Fruit fly (Drosophila melanogaster): Measurements from ENCODE around the gene MED28.

Gene MED28

DNA sequence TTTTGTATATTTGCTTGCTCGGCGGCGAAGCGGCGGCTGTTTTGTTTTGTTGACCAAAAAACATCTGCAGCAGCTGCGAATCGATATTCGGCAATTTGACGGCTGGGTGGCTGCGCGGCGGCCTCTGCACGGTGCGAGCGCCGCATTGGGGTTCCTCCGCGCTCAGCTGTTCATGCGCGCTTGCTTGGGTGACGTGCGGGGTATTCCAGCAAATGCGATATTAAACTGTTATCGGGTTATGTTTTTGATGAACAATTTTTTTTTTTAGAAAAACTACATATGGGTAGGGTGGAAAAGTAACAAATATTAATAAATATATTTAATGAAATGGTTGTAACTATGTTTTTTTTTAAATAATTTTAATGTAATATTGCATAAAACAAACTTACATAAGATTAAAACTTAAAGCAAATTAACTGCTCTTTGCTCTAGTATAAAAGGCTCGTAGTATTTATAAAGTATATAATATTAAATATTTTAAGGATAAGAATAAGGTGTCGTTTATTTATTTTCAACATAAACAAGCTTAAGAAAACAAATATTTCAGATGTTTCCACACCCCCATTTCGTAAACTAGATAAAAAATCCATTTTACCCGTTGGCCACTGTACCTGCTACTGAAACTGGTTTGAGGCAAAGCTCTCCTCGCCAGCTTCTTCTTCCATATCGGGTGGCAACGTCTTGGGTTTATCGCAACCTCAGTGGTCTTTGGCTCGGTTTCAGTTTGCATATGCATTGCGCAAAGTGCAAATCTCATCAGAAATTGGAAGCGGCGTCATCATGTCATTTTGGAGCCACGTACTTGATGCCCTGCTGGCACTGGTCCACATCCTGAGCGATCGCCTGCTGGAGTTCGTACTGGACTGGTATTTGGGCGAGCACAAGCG lies 14.2 kb downstream of the MED28 start, which contains the start of the genes Gnpat and CG5112 (continued):
- no peak for TF ChIP-seq Dfd (GFP tag; optimal IDR thresholded peaks at IDR 0.05)
- TF ChIP-seq Mio (GFP tag; optimal IDR thresholded peaks at IDR 0.05), result no peak
- TF ChIP-seq CG32264 (GFP tag; optimal IDR thresholded peaks at IDR 0.05), result no peak
- TF ChIP-seq GATAd (GFP tag; optimal IDR thresholded peaks at IDR 0.05), result no peak
- no peak for TF ChIP-seq tai (GFP tag; optimal IDR thresholded peaks at IDR 0.05)
- peak; percentile 65 for TF ChIP-seq HLH106 (tag; optimal IDR thresholded peaks at IDR 0.05)
- no peak for TF ChIP-seq dsf (GFP tag; optimal IDR thresholded peaks at IDR 0.05; ENCODE audit: borderline replicate concordance)
- TF ChIP-seq pan (optimal IDR thresholded peaks at IDR 0.05), result no peak
- peak; percentile 50 for TF ChIP-seq Hnf4 (GFP tag; optimal IDR thresholded peaks at IDR 0.05)
- no peak for TF ChIP-seq h (GFP tag; optimal IDR thresholded peaks at IDR 0.05)
- no peak for TF ChIP-seq Myc (optimal IDR thresholded peaks at IDR 0.05)

DNA sequence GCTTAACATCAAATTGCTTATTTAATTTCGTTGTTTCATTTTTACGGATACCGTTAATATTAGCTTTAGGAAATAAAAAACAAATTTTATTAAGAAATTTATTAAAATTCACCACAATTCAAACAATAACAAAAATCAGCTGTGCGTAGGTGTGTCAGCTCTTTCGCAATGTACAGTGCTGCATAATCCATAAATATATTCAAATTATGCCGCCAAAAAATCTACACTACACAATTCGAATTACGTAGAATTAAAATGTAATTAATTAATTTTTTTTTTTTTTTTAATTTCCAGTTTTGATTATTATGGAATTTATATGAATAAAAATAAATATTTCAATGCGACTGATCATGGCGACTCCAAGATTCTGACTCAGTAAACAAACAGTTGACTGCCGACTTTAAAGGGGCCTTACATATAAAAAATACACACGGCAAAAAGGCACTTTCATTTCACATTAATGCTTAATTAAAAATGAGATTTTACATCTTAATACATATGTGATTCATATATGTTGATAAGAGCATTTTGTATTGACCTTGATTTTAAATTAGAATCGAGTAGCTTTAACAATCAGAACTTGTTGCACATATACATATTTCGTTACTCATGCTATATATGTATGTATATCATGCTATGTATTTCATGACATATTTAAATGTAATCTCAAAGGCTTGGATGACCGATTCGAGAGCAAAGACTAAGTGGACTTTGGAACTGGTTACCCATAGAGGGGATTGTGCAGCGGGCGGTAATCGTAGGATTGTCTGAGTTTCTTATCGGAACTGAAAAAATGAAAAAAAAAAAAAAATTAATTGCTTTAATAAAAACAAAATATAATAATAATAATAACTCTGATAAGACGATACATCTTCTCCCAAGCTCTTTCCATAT lies 16.7 kb downstream of the MED28 start:
- TF ChIP-seq Hnf4 (GFP tag; optimal IDR thresholded peaks at IDR 0.05), result peak; percentile 67
- peak; percentile 6 for TF ChIP-seq fru (GFP tag; optimal IDR thresholded peaks at IDR 0.05)
- peak; percentile 18 for TF ChIP-seq Vsx2 (GFP tag; optimal IDR thresholded peaks at IDR 0.05; ENCODE audit: partially characterized antibody)
- peak; percentile 15 for TF ChIP-seq Rel (GFP tag; optimal IDR thresholded peaks at IDR 0.05)
- TF ChIP-seq Rel (tag; optimal IDR thresholded peaks at IDR 0.05), result peak; percentile 4
- TF ChIP-seq CG9705 (GFP tag; optimal IDR thresholded peaks at IDR 0.05), result no peak
- no peak for TF ChIP-seq GATAd (GFP tag; optimal IDR thresholded peaks at IDR 0.05)
- no peak for TF ChIP-seq Myc (optimal IDR thresholded peaks at IDR 0.05)
- no peak for TF ChIP-seq dsf (GFP tag; optimal IDR thresholded peaks at IDR 0.05; ENCODE audit: borderline replicate concordance)
- no peak for TF ChIP-seq Hr78 (GFP tag; optimal IDR thresholded peaks at IDR 0.05)
- TF ChIP-seq sage (GFP tag; optimal IDR thresholded peaks at IDR 0.05), result peak; percentile 69
- no peak for TF ChIP-seq pan (optimal IDR thresholded peaks at IDR 0.05)
- no peak for TF ChIP-seq lola (GFP tag; optimal IDR thresholded peaks at IDR 0.05)
- TF ChIP-seq psq (GFP tag; optimal IDR thresholded peaks at IDR 0.05), result no peak
- no peak for TF ChIP-seq woc (GFP tag; optimal IDR thresholded peaks at IDR 0.05)
- TF ChIP-seq OdsH (GFP tag; optimal IDR thresholded peaks at IDR 0.05), result peak; percentile 6
- no peak for TF ChIP-seq dmrt93B (GFP tag; optimal IDR thresholded peaks at IDR 0.05)
- no peak for TF ChIP-seq usp (GFP tag; optimal IDR thresholded peaks at IDR 0.05)
- TF ChIP-seq brk (GFP tag; optimal IDR thresholded peaks at IDR 0.05), result peak; percentile 45

DNA sequence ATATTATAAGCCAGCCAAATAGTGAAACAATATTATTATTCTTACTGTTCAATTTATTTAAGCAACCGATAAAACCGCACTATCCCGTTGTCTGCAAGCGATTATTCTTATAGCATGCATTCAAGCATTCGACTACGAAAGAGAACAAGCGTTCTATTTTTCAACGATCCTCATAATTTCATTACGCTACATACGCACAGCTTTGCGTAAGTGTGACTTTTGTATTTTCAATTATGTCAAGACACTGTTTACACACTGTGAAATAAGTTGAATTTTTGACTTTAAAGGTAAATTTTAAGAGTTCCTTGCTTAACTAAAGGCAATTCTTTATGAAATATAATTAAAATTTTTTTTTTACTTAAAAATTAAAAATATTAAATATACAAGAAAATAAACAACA lies 18.3 kb downstream of the MED28 start, which contains the start of gene CG33494:
Gene CG33494, minus strand, starts transcription at position 90 of the 400 bp plus-strand sequence.
- no peak for TF ChIP-seq jim (GFP tag; optimal IDR thresholded peaks at IDR 0.05)
- peak; percentile 55 for TF ChIP-seq N (GFP tag; optimal IDR thresholded peaks at IDR 0.05)

DNA sequence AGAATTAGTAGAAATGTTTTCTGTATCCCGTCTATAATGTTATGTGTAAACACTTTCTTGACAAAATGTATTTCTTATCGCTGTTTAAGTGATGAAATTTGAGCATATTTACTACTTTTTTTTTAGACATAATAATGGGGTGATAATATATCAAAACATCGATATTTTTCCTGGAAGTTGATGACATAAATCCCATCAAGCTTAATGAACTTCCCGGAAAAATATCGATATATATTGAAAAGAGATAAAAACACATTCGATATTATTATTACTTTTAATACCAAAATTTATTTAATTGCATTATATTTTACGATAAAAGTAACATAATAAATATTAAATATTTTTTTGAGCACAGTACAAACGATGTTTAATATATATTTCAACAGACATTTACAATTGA lies 18.9 kb downstream of the MED28 start:
- no peak for TF ChIP-seq ey (GFP tag; optimal IDR thresholded peaks at IDR 0.05)
- no peak for TF ChIP-seq Rel (GFP tag; optimal IDR thresholded peaks at IDR 0.05)
- TF ChIP-seq Rel (tag; optimal IDR thresholded peaks at IDR 0.05), result no peak
- no peak for TF ChIP-seq pan (optimal IDR thresholded peaks at IDR 0.05)
- TF ChIP-seq dsf (GFP tag; optimal IDR thresholded peaks at IDR 0.05; ENCODE audit: borderline replicate concordance), result no peak
- no peak for TF ChIP-seq CG9705 (GFP tag; optimal IDR thresholded peaks at IDR 0.05)
- no peak for TF ChIP-seq Dif (GFP tag; optimal IDR thresholded peaks at IDR 0.05; ENCODE audit: partially characterized antibody)
- no peak for TF ChIP-seq h (GFP tag; optimal IDR thresholded peaks at IDR 0.05)
- TF ChIP-seq N (GFP tag; optimal IDR thresholded peaks at IDR 0.05), result no peak
- no peak for TF ChIP-seq CG32264 (GFP tag; optimal IDR thresholded peaks at IDR 0.05)
- no peak for TF ChIP-seq lola (GFP tag; optimal IDR thresholded peaks at IDR 0.05)
- no peak for TF ChIP-seq Myc (optimal IDR thresholded peaks at IDR 0.05)
- TF ChIP-seq Sp1 (GFP tag; optimal IDR thresholded peaks at IDR 0.05), result no peak
- TF ChIP-seq Hr83 (GFP tag; optimal IDR thresholded peaks at IDR 0.05; ENCODE audit: poor library complexity, severe bottlenecking), result no peak
